Fruit fly (Drosophila melanogaster): ENCODE measurements around the gene ATPsynO.

dm6 chr3R:15289828-15290641 lies 24.6 kb downstream of the ATPsynO start:
- no peak for TF ChIP-seq h (optimal IDR thresholded peaks at IDR 0.05)
- no peak for TF ChIP-seq insv (optimal IDR thresholded peaks at IDR 0.05)
- no peak for TF ChIP-seq ttk (optimal IDR thresholded peaks at IDR 0.05)
- no peak for TF ChIP-seq Myc (optimal IDR thresholded peaks at IDR 0.05)
- TF ChIP-seq psq (optimal IDR thresholded peaks at IDR 0.05), result no peak
- TF ChIP-seq Sin3A (optimal IDR thresholded peaks at IDR 0.05), result no peak

All from Kc167 (cell line).